Worm (Caenorhabditis elegans): Measurements from ENCODE around the gene T04C9.2.
A peak's percentile ranks its signal among the peaks of the same experiment; 100 is the strongest.

Gene T04C9.2

DNA sequence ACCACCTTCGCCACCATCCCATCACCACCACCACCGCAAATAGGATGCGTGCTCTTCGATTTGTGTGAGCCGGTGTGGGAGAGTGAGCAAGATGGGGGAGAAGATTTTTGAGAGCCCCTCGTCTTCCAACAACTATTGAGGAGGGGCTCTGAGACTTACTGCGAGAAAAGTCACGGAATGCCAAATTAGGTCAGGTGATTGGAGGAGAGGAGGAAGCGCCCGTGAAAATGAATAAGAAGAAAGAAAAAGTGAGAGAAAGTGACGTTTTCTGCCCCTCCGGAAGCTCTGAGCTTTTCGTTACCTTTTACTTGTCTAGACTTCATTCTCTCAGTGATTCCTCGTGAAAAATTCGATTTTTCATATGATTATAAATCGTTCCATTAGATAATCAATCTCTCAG, 7.0 kb downstream of the T04C9.2 start:
- TF ChIP-seq tbx-2 (tag; optimal IDR thresholded peaks at IDR 0.05) (no peak), eyg-1 (tag; optimal IDR thresholded peaks at IDR 0.05) (no peak), unc-55 (GFP tag; optimal IDR thresholded peaks at IDR 0.05) (no peak), unc-42 (tag; optimal IDR thresholded peaks at IDR 0.05) (peak; percentile 33), syd-9 (tag; optimal IDR thresholded peaks at IDR 0.05) (no peak), ceh-45 (GFP tag; IDR thresholded peaks at IDR 0.05) (no peak), lin-11 (tag; optimal IDR thresholded peaks at IDR 0.05) (no peak)

ce11 chrIII:5999629-6000028, 7.9 kb downstream of the T04C9.2 start:
- TF ChIP-seq unc-42 (tag; optimal IDR thresholded peaks at IDR 0.05) (peak; percentile 36), ahr-1 (tag; optimal IDR thresholded peaks at IDR 0.05) (no peak)

DNA sequence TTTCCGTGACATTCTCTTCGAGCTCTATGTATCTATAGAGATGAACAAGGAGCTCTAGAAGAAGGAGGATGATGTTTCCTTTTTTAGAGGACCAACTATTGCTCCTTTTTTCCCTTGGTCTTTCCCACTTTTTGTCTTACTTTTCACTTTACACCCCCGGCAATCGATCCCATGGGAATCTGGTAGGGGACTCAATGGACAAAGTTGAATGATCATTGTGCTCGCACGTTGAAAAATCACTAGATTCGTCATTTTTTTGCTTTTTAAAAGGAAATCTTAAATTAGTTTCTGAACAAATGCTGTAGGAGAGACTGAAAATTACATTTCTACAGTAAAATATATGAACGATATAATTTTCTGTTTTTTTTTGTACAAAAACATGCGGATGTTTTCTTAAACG, 10.3 kb downstream of the T04C9.2 start:
- TF ChIP-seq pat-9 (tag; optimal IDR thresholded peaks at IDR 0.05) = no peak

DNA sequence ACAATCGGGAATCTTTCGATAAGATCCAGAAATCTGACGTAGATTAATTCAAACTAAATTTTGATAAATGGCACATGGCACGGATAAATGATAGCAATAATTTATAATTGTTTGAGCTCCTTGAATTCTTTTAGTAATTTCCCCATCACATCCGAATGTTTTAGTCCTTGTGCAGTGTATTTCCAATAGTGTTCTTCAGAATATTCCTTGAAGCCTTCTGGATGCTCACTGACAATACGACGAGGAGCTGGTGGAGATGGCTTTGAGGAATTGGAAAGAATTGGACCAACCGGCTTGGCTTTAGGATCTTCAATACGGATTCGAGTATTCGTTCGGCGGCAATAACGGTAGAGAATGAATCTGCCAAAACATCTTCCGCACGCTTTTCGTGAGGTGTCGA, 14.8 kb downstream of the T04C9.2 start:
- no peak for TF ChIP-seq ceh-9 (tag; optimal IDR thresholded peaks at IDR 0.05)

DNA sequence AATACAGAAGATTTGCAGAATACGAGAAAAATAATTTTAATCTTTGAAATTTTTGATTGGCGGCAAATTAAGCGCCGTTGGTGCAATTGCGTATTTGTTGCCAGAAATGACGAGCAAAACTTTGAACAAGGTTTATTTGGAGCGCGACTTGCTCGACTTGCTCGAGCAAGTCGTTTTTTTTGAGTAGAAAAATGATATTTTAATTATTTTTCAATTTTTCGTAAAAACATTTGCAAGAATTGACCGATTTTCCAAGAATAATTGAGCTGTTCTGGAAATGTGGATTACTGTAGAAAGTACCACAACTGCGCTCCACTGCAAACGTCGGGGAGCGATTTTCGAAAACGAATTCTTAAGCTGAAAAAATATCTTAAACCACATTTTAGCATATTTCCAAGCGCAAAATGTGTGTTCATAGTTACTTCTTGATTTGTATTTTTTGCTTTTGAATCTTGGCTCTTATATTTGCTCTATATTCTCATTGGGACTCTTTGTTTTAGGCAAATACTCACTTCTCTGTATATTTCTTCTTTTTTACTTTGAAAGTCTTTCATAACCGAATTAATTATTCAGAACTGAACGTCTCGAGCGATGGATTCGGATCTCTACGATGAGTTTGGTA, 17.4 kb downstream of the T04C9.2 start, which contains the start of the genes gcna-1 and eftu-2:
Gene gcna-1 (minus strand): TSS at position 96 of the 622 bp plus-strand sequence.
Gene eftu-2 (plus strand): TSS at position 572 of the 622 bp plus-strand sequence.
- no peak for TF ChIP-seq C08G9.2 (tag; optimal IDR thresholded peaks at IDR 0.05)
- TF ChIP-seq pha-4 (tag; optimal IDR thresholded peaks at IDR 0.05) = no peak
- no peak for TF ChIP-seq mec-3 (tag; optimal IDR thresholded peaks at IDR 0.05; ENCODE audit: borderline replicate concordance)
- TF ChIP-seq che-1 (tag; optimal IDR thresholded peaks at IDR 0.05) = no peak
- no peak for TF ChIP-seq ceh-48 (tag; optimal IDR thresholded peaks at IDR 0.05)
- TF ChIP-seq ceh-6 (GFP tag; optimal IDR thresholded peaks at IDR 0.05) = no peak
- TF ChIP-seq unc-42 (tag; optimal IDR thresholded peaks at IDR 0.05) = peak; percentile 10
- no peak for TF ChIP-seq dve-1 (tag; optimal IDR thresholded peaks at IDR 0.05)

- no peak for TF ChIP-seq ceh-18 (tag; optimal IDR thresholded peaks at IDR 0.05)
- no peak for TF ChIP-seq ceh-22 (tag; optimal IDR thresholded peaks at IDR 0.05)
- no peak for TF ChIP-seq K09A11.1 (tag; optimal IDR thresholded peaks at IDR 0.05; ENCODE audit: insufficient read depth)
- no peak for TF ChIP-seq fkh-10 (GFP tag; optimal IDR thresholded peaks at IDR 0.05)
- no peak for TF ChIP-seq gmeb-2 (tag; optimal IDR thresholded peaks at IDR 0.05)
- TF ChIP-seq dmd-4 (tag; optimal IDR thresholded peaks at IDR 0.05; ENCODE audit: borderline replicate concordance) = no peak
- TF ChIP-seq ama-1 (optimal IDR thresholded peaks at IDR 0.05) = no peak
- no peak for TF ChIP-seq lin-11 (tag; optimal IDR thresholded peaks at IDR 0.05)
- TF ChIP-seq madf-2 (tag; optimal IDR thresholded peaks at IDR 0.05) = no peak
- TF ChIP-seq sox-4 (tag; optimal IDR thresholded peaks at IDR 0.05) = no peak
- TF ChIP-seq unc-42 (tag; optimal IDR thresholded peaks at IDR 0.05) = no peak
- TF ChIP-seq che-1 (tag; optimal IDR thresholded peaks at IDR 0.05) = no peak
- TF ChIP-seq nhr-11 (tag; optimal IDR thresholded peaks at IDR 0.05) = no peak
- TF ChIP-seq odd-2 (tag; optimal IDR thresholded peaks at IDR 0.05) = no peak
- TF ChIP-seq C08G9.2 (tag; optimal IDR thresholded peaks at IDR 0.05) = no peak
Measured at ce11 chrIII:6011310-6011709, 19.6 kb downstream of the T04C9.2 start.

DNA sequence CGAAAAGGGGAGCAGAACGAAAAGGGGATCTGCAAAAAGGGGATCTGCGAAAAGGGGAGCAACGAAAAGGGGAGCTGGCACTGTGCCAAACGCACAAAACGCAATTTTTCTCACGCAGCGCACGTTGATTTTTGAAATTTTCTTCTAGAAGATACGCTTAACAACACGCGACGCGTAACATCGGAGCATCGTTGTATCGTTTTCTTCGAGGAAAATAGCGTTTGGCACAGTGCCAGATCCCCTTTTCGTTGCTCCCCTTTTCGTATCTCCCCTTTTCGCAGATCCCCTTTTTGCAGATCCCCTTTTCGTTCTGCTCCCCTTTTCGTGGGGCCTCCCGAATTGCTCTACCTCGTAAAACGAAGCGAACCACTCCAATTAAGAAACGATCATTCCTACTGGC, 21.3 kb downstream of the T04C9.2 start:
- TF ChIP-seq unc-42 (tag; optimal IDR thresholded peaks at IDR 0.05) (peak; percentile 33), ceh-18 (tag; optimal IDR thresholded peaks at IDR 0.05) (peak; percentile 13), lim-6 (tag; optimal IDR thresholded peaks at IDR 0.05) (peak; percentile 69), ceh-34 (tag; optimal IDR thresholded peaks at IDR 0.05) (peak; percentile 3), tbx-2 (tag; optimal IDR thresholded peaks at IDR 0.05) (peak; percentile 76), ceh-14 (tag; optimal IDR thresholded peaks at IDR 0.05) (peak; percentile 86), hlh-6 (tag; optimal IDR thresholded peaks at IDR 0.05) (peak; percentile 38), ref-2 (tag; optimal IDR thresholded peaks at IDR 0.05) (peak; percentile 73), C08G9.2 (tag; optimal IDR thresholded peaks at IDR 0.05) (peak; percentile 72), rnt-1 (tag; optimal IDR thresholded peaks at IDR 0.05) (peak; percentile 48), hlh-8 (tag; optimal IDR thresholded peaks at IDR 0.05) (peak; percentile 26), zip-5 (tag; optimal IDR thresholded peaks at IDR 0.05) (peak; percentile 3), F13H6.1 (tag; optimal IDR thresholded peaks at IDR 0.05) (peak; percentile 50), ets-4 (tag; optimal IDR thresholded peaks at IDR 0.05) (peak; percentile 85), ceh-31 (tag; optimal IDR thresholded peaks at IDR 0.05) (peak; percentile 93), mec-3 (tag; optimal IDR thresholded peaks at IDR 0.05; ENCODE audit: borderline replicate concordance) (peak; percentile 63), ceh-2 (tag; optimal IDR thresholded peaks at IDR 0.05) (peak; percentile 43), fax-1 (tag; optimal IDR thresholded peaks at IDR 0.05) (peak; percentile 62)
